Fruit fly (Drosophila melanogaster): ENCODE measurements around the gene CG9154.

DNA sequence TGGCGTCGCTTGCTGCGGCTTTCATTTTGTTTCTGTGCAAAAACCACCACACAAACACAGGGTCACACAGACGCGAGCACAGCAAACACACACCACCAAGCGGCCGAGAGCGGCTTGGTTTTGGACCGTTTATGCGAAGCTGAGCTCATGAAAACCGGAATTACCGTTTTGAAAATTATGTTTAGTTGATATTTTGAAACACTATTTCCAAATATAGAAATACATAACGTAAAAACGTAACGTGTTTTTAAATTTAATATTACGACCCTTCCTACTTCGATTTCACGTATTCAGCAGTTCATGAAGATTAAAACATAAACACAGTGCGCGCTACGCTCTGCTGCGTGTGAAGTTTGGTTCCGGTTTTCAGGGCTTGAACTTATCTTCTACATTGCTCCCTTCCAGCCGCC, 19.3 kb downstream of the CG9154 start:
- peak; percentile 94 for TF ChIP-seq CG8159 (tag; optimal IDR thresholded peaks at IDR 0.05)
- peak; percentile 96 for TF ChIP-seq CG4496 (GFP tag; IDR thresholded peaks at IDR 0.05)
- TF ChIP-seq Ets98B (GFP tag; IDR thresholded peaks at IDR 0.05): peak; percentile 97
- peak; percentile 93 for TF ChIP-seq CG17806 (tag; optimal IDR thresholded peaks at IDR 0.05)
- TF ChIP-seq EcR (GFP tag; optimal IDR thresholded peaks at IDR 0.05): peak; percentile 72
- TF ChIP-seq fd96Ca (GFP tag; IDR thresholded peaks at IDR 0.05): peak; percentile 94
- peak; percentile 90 for TF ChIP-seq CG9948 (tag; optimal IDR thresholded peaks at IDR 0.05)
- TF ChIP-seq CG14655 (GFP tag; optimal IDR thresholded peaks at IDR 0.05): peak; percentile 93
- peak; percentile 93 for TF ChIP-seq gl (tag; optimal IDR thresholded peaks at IDR 0.05)
- peak; percentile 98 for TF ChIP-seq Pif1A (GFP tag; optimal IDR thresholded peaks at IDR 0.05)
- peak; percentile 97 for TF ChIP-seq CG12605 (GFP tag; IDR thresholded peaks at IDR 0.05)
- peak; percentile 65; the same call in 1 of the 2 replicates for TF ChIP-seq rn (GFP tag; IDR thresholded peaks at IDR 0.05)
- peak; percentile 96 for TF ChIP-seq Pif1B (GFP tag; optimal IDR thresholded peaks at IDR 0.05)
